Worm (Caenorhabditis elegans): ENCODE data around the gene twk-4.

The twk-4 gene

DNA sequence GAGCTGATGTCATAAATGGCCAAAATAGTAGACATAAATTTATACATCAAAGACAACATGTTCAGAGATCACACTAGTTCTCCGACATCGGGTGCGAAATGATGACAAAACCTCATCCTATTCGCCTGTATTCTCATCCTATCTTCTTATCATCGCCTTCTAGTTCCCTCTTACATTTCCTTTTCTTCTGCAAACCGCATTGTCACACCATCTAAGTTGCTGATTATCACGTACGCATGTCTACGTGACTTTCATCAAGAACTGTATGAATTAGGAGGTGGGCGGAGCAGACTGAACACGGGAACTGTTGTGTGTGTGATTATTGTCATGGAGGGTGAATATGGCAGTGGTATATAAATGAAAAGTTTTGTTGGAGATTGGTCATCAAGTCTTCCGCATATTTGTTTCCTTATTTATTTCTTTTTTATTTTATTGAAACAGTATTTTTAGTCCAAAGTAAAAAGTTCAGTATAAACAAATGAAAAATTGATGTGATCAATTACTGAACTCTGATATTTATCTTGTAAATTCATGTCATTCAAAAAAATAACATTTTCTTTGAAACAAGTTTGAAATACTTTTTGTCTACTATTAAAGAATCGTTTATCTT, 33.8 kb downstream of the twk-4 start (continued):
- TF ChIP-seq ceh-44 (GFP tag; IDR thresholded peaks at IDR 0.05) (no peak), nhr-10 (tag; optimal IDR thresholded peaks at IDR 0.05) (no peak), daf-12 (tag; optimal IDR thresholded peaks at IDR 0.05) (no peak), ZK546.5 (tag; optimal IDR thresholded peaks at IDR 0.05) (no peak), fos-1 (tag; optimal IDR thresholded peaks at IDR 0.05) (no peak), sdz-12 (GFP tag; optimal IDR thresholded peaks at IDR 0.05) (no peak), F49E8.2 (tag; optimal IDR thresholded peaks at IDR 0.05; ENCODE audit: borderline replicate concordance) (no peak), unc-130 (GFP tag; optimal IDR thresholded peaks at IDR 0.05) (no peak), lin-39 (tag; optimal IDR thresholded peaks at IDR 0.05) (no peak), tag-97 (GFP tag; IDR thresholded peaks at IDR 0.05) (no peak), vab-7 (GFP tag; IDR thresholded peaks at IDR 0.05) (no peak), set-16 (GFP tag; IDR thresholded peaks at IDR 0.05) (no peak), T26A8.4 (GFP tag; IDR thresholded peaks at IDR 0.05) (no peak), daf-16 (GFP tag; optimal IDR thresholded peaks at IDR 0.05) (no peak), daf-16 (tag; optimal IDR thresholded peaks at IDR 0.05) (peak; percentile 43), hlh-30 (tag; optimal IDR thresholded peaks at IDR 0.05; ENCODE audit: insufficient read depth) (peak; percentile 75), snpc-1.2 (GFP tag; IDR thresholded peaks at IDR 0.05) (no peak), rbr-2 (tag; optimal IDR thresholded peaks at IDR 0.05) (no peak), spr-3 (GFP tag; optimal IDR thresholded peaks at IDR 0.05) (no peak), nhr-42 (GFP tag; IDR thresholded peaks at IDR 0.05) (no peak), ztf-11 (tag; optimal IDR thresholded peaks at IDR 0.05) (no peak), zip-2 (tag; optimal IDR thresholded peaks at IDR 0.05) (no peak), hif-1 (tag; optimal IDR thresholded peaks at IDR 0.05) (peak; percentile 99), lin-29 (GFP tag; IDR thresholded peaks at IDR 0.05) (no peak), lin-13 (GFP tag; optimal IDR thresholded peaks at IDR 0.05) (no peak), nhr-28 (tag; optimal IDR thresholded peaks at IDR 0.05) (peak; percentile 84), dmd-9 (GFP tag; IDR thresholded peaks at IDR 0.05) (no peak), nhr-76 (tag; optimal IDR thresholded peaks at IDR 0.05) (peak; percentile 35), ceh-28 (tag; optimal IDR thresholded peaks at IDR 0.05) (no peak), daf-8 (GFP tag; IDR thresholded peaks at IDR 0.05) (no peak), mxl-2 (GFP tag; conservative IDR thresholded peaks at IDR 0.05) (no peak), dmd-6 (GFP tag; IDR thresholded peaks at IDR 0.05) (peak; percentile 89), ceh-20 (GFP tag; IDR thresholded peaks at IDR 0.05) (no peak), lsy-2 (tag; optimal IDR thresholded peaks at IDR 0.05) (peak in 1 of 2 experiments; percentile 34), mdt-29 (GFP tag; IDR thresholded peaks at IDR 0.05) (no peak), nhr-77 (tag; optimal IDR thresholded peaks at IDR 0.05) (no peak), hmg-1.1 (GFP tag; IDR thresholded peaks at IDR 0.05) (no peak), ces-1 (GFP tag; optimal IDR thresholded peaks at IDR 0.05) (no peak), egl-43 (GFP tag; IDR thresholded peaks at IDR 0.05) (no peak), egl-27 (tag; optimal IDR thresholded peaks at IDR 0.05) (no peak), attf-4 (tag; optimal IDR thresholded peaks at IDR 0.05) (no peak), Y5F2A.4 (GFP tag; optimal IDR thresholded peaks at IDR 0.05) (no peak), ceh-32 (tag; optimal IDR thresholded peaks at IDR 0.05; ENCODE audit: poor library complexity) (no peak), daf-19 (GFP tag; conservative IDR thresholded peaks at IDR 0.05) (no peak), lir-3 (tag; optimal IDR thresholded peaks at IDR 0.05) (no peak), lim-7 (GFP tag; IDR thresholded peaks at IDR 0.05) (no peak), fkh-10 (GFP tag; optimal IDR thresholded peaks at IDR 0.05) (no peak), ama-1 (optimal IDR thresholded peaks at IDR 0.05) (no peak), nhr-48 (tag; optimal IDR thresholded peaks at IDR 0.05) (peak; percentile 92), duxl-1 (tag; optimal IDR thresholded peaks at IDR 0.05; ENCODE audit: poor library complexity) (no peak), F26F4.8 (GFP tag; conservative IDR thresholded peaks at IDR 0.05) (no peak), zfp-3 (GFP tag; conservative IDR thresholded peaks at IDR 0.05) (no peak)
